Worm (Caenorhabditis elegans): ENCODE results near the gene F01G4.6.

F01G4.6 gene

DNA sequence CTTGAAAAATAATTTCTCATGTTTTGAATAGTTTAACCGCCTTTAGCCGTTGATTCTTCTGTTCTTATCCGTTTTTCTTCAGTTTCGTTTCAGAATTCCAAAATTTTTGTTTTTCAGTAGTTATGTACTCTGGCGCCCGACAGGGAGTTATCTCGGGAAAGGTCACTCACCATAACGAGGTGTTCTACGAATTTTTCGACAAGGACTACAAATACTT, 6.2 kb downstream of the F01G4.6 start, which contains the start of gene F01G4.4:
Gene F01G4.4 (plus strand): TSS at position 118 of the 217 bp plus-strand sequence.
- TF ChIP-seq F13C5.2 (tag; optimal IDR thresholded peaks at IDR 0.05) (no peak), tra-4 (tag; optimal IDR thresholded peaks at IDR 0.05) (no peak), tbx-11 (GFP tag; IDR thresholded peaks at IDR 0.05) (no peak), aly-1 (tag; optimal IDR thresholded peaks at IDR 0.05) (no peak), B0310.2 (tag; optimal IDR thresholded peaks at IDR 0.05) (no peak), hmbx-1 (tag; optimal IDR thresholded peaks at IDR 0.05) (no peak), sea-1 (GFP tag; conservative IDR thresholded peaks at IDR 0.05) (no peak), ceh-13 (GFP tag; optimal IDR thresholded peaks at IDR 0.05) (no peak), ets-7 (tag; optimal IDR thresholded peaks at IDR 0.05) (no peak), ceh-36 (tag; optimal IDR thresholded peaks at IDR 0.05) (no peak), tbx-37 (GFP tag; conservative IDR thresholded peaks at IDR 0.05) (no peak), pes-1 (GFP tag; IDR thresholded peaks at IDR 0.05) (no peak), hmg-4 (GFP tag; optimal IDR thresholded peaks at IDR 0.05) (no peak), hnd-1 (tag; optimal IDR thresholded peaks at IDR 0.05) (no peak)

DNA sequence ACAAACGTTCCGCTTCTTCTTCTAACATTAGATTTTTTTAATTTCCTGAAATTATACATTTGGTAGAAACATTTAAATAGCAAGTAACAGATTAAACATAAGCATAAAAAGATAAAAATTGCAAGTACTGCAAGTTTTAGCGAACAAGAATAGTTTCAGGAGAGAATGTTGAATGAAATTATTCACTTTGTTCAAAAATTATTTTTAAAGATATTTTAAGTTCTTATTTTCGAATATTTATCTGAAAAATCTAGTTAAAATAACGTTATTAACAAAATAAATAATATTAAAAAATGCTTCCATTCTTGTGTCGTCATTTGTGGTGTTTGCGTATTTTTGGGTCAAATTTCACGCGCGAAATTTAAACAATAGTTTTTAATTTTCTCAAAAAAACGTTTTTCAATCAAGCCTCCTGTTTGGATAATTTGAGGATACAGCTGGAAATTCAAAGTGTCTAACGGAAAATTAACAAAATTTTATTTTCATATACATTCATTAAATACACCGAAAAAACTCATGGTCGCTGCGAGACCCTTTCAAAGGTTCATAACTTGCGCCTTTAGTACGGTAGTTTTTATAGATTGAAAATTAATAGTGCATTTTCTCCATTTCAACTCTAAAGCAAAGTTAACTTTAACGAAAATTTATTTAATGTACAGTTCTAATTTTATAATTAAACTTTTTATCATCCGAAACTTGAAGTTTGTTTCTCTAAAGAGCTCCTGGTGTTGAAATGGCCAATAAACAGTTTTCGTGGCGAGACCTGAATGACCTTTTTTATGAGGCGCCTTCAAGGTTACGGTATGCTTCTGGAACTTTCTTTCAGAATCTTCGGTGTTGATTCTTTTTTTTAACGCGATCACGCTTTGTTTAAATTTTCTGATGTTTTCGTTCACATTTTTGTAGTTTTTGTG, 6.7 kb downstream of the F01G4.6 start, which contains the start of gene skih-2:
Gene skih-2 (minus strand): TSS at position 51 of the 914 bp plus-strand sequence.
- no peak for TF ChIP-seq ets-7 (tag; optimal IDR thresholded peaks at IDR 0.05)
- TF ChIP-seq hmbx-1 (tag; optimal IDR thresholded peaks at IDR 0.05): no peak
- TF ChIP-seq B0310.2 (tag; optimal IDR thresholded peaks at IDR 0.05): no peak
- no peak for TF ChIP-seq aly-1 (tag; optimal IDR thresholded peaks at IDR 0.05)
- no peak for TF ChIP-seq flt-1 (GFP tag; IDR thresholded peaks at IDR 0.05)

DNA sequence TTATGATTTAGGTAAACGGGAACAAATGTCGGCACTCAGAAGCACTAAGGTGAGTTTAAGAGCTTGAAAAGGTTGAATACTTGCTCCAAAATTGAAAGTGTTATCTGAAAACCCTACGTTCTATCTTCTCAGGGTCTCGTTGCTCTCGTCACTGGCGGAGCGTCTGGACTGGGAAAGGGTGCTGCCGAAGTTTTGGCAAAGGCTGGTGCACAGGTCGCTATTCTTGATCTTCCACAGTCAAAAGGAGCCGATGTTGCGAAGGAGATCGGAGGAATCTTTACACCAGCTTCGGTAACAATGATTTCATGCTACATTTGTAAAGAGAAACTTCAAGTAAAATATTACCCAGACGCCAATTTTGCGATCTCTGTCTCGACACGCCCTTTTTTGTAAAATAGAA, 18.0 kb downstream of the F01G4.6 start, which contains the start of gene ard-1:
Gene ard-1 (plus strand): TSS at position 12 of the 400 bp plus-strand sequence.
- TF ChIP-seq B0310.2 (tag; optimal IDR thresholded peaks at IDR 0.05) (peak; percentile 63), ceh-13 (GFP tag; optimal IDR thresholded peaks at IDR 0.05) (no peak), F13C5.2 (tag; optimal IDR thresholded peaks at IDR 0.05) (no peak), ama-1 (optimal IDR thresholded peaks at IDR 0.05) (peak; percentile 90)

DNA sequence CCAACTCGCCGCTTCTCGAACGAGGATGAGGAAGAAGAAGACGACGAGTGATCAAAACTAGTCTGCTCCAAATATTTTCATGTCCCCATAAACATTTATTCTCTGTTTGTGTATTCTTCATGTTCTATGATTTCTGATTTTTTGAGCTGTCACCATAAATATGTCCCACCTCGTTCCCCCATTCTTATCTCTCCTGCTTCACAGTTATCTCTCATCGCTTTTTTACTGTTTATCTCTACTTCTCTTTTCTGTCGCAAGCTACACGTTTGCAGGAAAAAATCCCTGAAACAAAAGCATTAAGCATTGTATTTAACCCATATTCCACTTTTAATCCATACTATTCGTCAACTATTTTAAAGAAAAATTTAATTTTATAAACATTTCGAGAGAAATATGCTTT, 18.5 kb downstream of the F01G4.6 start:
- TF ChIP-seq sea-1 (GFP tag; conservative IDR thresholded peaks at IDR 0.05) (no peak), tbx-11 (GFP tag; IDR thresholded peaks at IDR 0.05) (no peak), tra-4 (tag; optimal IDR thresholded peaks at IDR 0.05) (no peak), hmbx-1 (tag; optimal IDR thresholded peaks at IDR 0.05) (no peak), ets-7 (tag; optimal IDR thresholded peaks at IDR 0.05) (no peak), ama-1 (optimal IDR thresholded peaks at IDR 0.05) (no peak), F13C5.2 (tag; optimal IDR thresholded peaks at IDR 0.05) (no peak), hnd-1 (tag; optimal IDR thresholded peaks at IDR 0.05) (no peak), flt-1 (GFP tag; IDR thresholded peaks at IDR 0.05) (no peak), aly-1 (tag; optimal IDR thresholded peaks at IDR 0.05) (no peak), B0310.2 (tag; optimal IDR thresholded peaks at IDR 0.05) (no peak), ceh-36 (tag; optimal IDR thresholded peaks at IDR 0.05) (no peak), scrt-1 (GFP tag; IDR thresholded peaks at IDR 0.05) (no peak), hmg-4 (GFP tag; optimal IDR thresholded peaks at IDR 0.05) (no peak), tbx-37 (GFP tag; conservative IDR thresholded peaks at IDR 0.05) (no peak), pes-1 (GFP tag; IDR thresholded peaks at IDR 0.05) (no peak), ceh-13 (GFP tag; optimal IDR thresholded peaks at IDR 0.05) (no peak)

DNA sequence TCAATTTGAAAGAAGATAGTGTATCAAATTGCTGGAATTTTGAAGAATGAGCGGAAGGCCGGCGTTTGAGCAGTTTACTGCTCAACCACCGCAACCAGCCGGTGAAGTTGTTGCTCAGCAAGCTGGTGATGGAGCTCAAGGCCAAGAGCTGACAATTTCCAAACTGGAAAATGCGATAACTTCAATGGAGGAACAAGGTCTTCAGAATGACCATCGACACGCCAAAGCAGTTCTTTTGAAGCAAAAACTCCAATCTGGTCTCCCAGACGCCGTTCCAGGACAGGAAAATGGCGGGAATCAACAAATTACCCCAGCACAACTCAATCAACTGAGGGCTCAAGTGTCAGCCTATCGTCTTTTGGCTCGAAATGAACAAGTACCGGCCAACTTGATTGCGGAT, 23.3 kb downstream of the F01G4.6 start:
- no peak for TF ChIP-seq pes-1 (GFP tag; IDR thresholded peaks at IDR 0.05)
- TF ChIP-seq ama-1 (optimal IDR thresholded peaks at IDR 0.05): no peak
- TF ChIP-seq ceh-36 (tag; optimal IDR thresholded peaks at IDR 0.05): no peak
- TF ChIP-seq hnd-1 (tag; optimal IDR thresholded peaks at IDR 0.05): no peak
- no peak for TF ChIP-seq tbx-11 (GFP tag; IDR thresholded peaks at IDR 0.05)
- TF ChIP-seq B0310.2 (tag; optimal IDR thresholded peaks at IDR 0.05): no peak
- no peak for TF ChIP-seq flt-1 (GFP tag; IDR thresholded peaks at IDR 0.05)
- no peak for TF ChIP-seq tbx-37 (GFP tag; conservative IDR thresholded peaks at IDR 0.05)
- TF ChIP-seq ets-7 (tag; optimal IDR thresholded peaks at IDR 0.05): no peak
- no peak for TF ChIP-seq hmg-4 (GFP tag; optimal IDR thresholded peaks at IDR 0.05)
- TF ChIP-seq aly-1 (tag; optimal IDR thresholded peaks at IDR 0.05): no peak
- no peak for TF ChIP-seq F13C5.2 (tag; optimal IDR thresholded peaks at IDR 0.05)
- no peak for TF ChIP-seq scrt-1 (GFP tag; IDR thresholded peaks at IDR 0.05)
- TF ChIP-seq tra-4 (tag; optimal IDR thresholded peaks at IDR 0.05): no peak
- TF ChIP-seq hmbx-1 (tag; optimal IDR thresholded peaks at IDR 0.05): no peak

DNA sequence TGAATTAATAATTGTTTCAGACTA, 23.5 kb downstream of the F01G4.6 start, which contains the start of gene swsn-4:
Gene swsn-4 (plus strand): TSS at position 21 of the 24 bp plus-strand sequence.
- TF ChIP-seq aly-1 (tag; optimal IDR thresholded peaks at IDR 0.05) (no peak), tra-4 (tag; optimal IDR thresholded peaks at IDR 0.05) (no peak), B0310.2 (tag; optimal IDR thresholded peaks at IDR 0.05) (no peak), scrt-1 (GFP tag; IDR thresholded peaks at IDR 0.05) (no peak), hmbx-1 (tag; optimal IDR thresholded peaks at IDR 0.05) (no peak), ets-7 (tag; optimal IDR thresholded peaks at IDR 0.05) (no peak), ceh-36 (tag; optimal IDR thresholded peaks at IDR 0.05) (no peak), sea-1 (GFP tag; conservative IDR thresholded peaks at IDR 0.05) (no peak), tbx-11 (GFP tag; IDR thresholded peaks at IDR 0.05) (no peak), hmg-4 (GFP tag; optimal IDR thresholded peaks at IDR 0.05) (no peak), F13C5.2 (tag; optimal IDR thresholded peaks at IDR 0.05) (no peak), flt-1 (GFP tag; IDR thresholded peaks at IDR 0.05) (no peak), ama-1 (optimal IDR thresholded peaks at IDR 0.05) (no peak), tbx-37 (GFP tag; conservative IDR thresholded peaks at IDR 0.05) (no peak), hnd-1 (tag; optimal IDR thresholded peaks at IDR 0.05) (no peak), pes-1 (GFP tag; IDR thresholded peaks at IDR 0.05) (no peak), ceh-13 (GFP tag; optimal IDR thresholded peaks at IDR 0.05) (no peak)

DNA sequence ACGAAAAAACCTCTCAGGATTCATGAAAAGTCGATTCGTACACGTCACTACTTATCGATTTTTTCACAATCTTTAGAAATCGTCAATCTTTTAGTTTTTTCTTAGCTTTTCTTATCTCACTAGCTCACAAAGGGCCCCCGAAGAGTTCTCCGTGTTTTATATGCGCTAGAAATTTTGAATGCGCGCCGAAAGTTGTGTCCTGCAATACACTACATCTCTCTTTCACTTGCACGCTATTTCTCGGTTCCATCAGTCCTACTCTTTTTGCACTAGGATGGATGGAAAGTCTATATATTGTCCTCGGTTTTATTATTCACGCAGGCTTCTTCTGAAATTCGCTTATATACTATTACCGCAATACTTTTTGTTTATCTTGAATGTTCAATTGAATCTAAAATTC, 23.7 kb downstream of the F01G4.6 start:
- TF ChIP-seq hnd-1 (tag; optimal IDR thresholded peaks at IDR 0.05): no peak
- TF ChIP-seq tra-4 (tag; optimal IDR thresholded peaks at IDR 0.05): no peak
- no peak for TF ChIP-seq hmg-4 (GFP tag; optimal IDR thresholded peaks at IDR 0.05)
- no peak for TF ChIP-seq hmbx-1 (tag; optimal IDR thresholded peaks at IDR 0.05)
- TF ChIP-seq aly-1 (tag; optimal IDR thresholded peaks at IDR 0.05): no peak
- no peak for TF ChIP-seq F13C5.2 (tag; optimal IDR thresholded peaks at IDR 0.05)
- TF ChIP-seq flt-1 (GFP tag; IDR thresholded peaks at IDR 0.05): no peak
- TF ChIP-seq scrt-1 (GFP tag; IDR thresholded peaks at IDR 0.05): no peak

Data from whole organism, early embryonic.